Fruit fly (Drosophila melanogaster): ENCODE data around the gene CG3061.
A peak's percentile ranks its signal among the peaks of the same experiment; 100 is the strongest.

CG3061 gene

dm6 chr3R:14013827-14014488, 18.2 kb upstream of the CG3061 start (continued):
- TF ChIP-seq fd59A (GFP tag; optimal IDR thresholded peaks at IDR 0.05) (no peak), CG32006 (GFP tag; optimal IDR thresholded peaks at IDR 0.05) (no peak), esn (GFP tag; optimal IDR thresholded peaks at IDR 0.05) (no peak), CG8632 (GFP tag; optimal IDR thresholded peaks at IDR 0.05) (no peak)

dm6 chr3R:14014580-14014979, 17.6 kb upstream of the CG3061 start:
- peak in 1 of 2 experiments; percentile 29 for TF ChIP-seq ss (GFP tag; optimal IDR thresholded peaks at IDR 0.05)
- no peak for TF ChIP-seq spab (GFP tag; optimal IDR thresholded peaks at IDR 0.05)

dm6 chr3R:14016758-14017406, 15.3 kb upstream of the CG3061 start:
- no peak for TF ChIP-seq Hr38 (GFP tag; optimal IDR thresholded peaks at IDR 0.05)
- TF ChIP-seq CG6163 (GFP tag; IDR thresholded peaks at IDR 0.05): peak; percentile 48; the same call in 2 of the 3 replicates
- TF ChIP-seq CG16779 (tag; optimal IDR thresholded peaks at IDR 0.05): no peak
- peak; percentile 3 for TF ChIP-seq acj6 (GFP tag; optimal IDR thresholded peaks at IDR 0.05)
- TF ChIP-seq CG15336 (GFP tag; IDR thresholded peaks at IDR 0.05): peak; percentile 66
- TF ChIP-seq Gug (GFP tag; IDR thresholded peaks at IDR 0.05): peak; percentile 28; the same call in 1 of the 2 replicates
- peak; percentile 36 for TF ChIP-seq CG10631 (GFP tag; optimal IDR thresholded peaks at IDR 0.05)
- no peak for TF ChIP-seq svp (GFP tag)
- TF ChIP-seq salr (GFP tag; optimal IDR thresholded peaks at IDR 0.05): no peak
- TF ChIP-seq CG4318 (GFP tag; optimal IDR thresholded peaks at IDR 0.05): peak; percentile 15
- no peak for TF ChIP-seq lz (GFP tag; optimal IDR thresholded peaks at IDR 0.05)
- peak; percentile 81 for TF ChIP-seq Eip78C (GFP tag)
- TF ChIP-seq spab (GFP tag; optimal IDR thresholded peaks at IDR 0.05): no peak
- TF ChIP-seq CG32006 (GFP tag; optimal IDR thresholded peaks at IDR 0.05): peak; percentile 70
- TF ChIP-seq CG7368 (GFP tag; optimal IDR thresholded peaks at IDR 0.05): peak; percentile 28
- peak; percentile 75 for TF ChIP-seq eg (GFP tag; IDR thresholded peaks at IDR 0.05)
- TF ChIP-seq Hr4 (GFP tag; optimal IDR thresholded peaks at IDR 0.05): peak; percentile 61
- peak; percentile 39 for TF ChIP-seq fkh (GFP tag; optimal IDR thresholded peaks at IDR 0.05)
- TF ChIP-seq CG3919 (GFP tag; optimal IDR thresholded peaks at IDR 0.05): peak; percentile 40
- TF ChIP-seq CG6276 (GFP tag; optimal IDR thresholded peaks at IDR 0.05): peak; percentile 60
- TF ChIP-seq CG10669 (GFP tag; optimal IDR thresholded peaks at IDR 0.05): peak; percentile 16
- TF ChIP-seq OdsH (GFP tag; optimal IDR thresholded peaks at IDR 0.05): peak; percentile 27
- peak; percentile 34; the same call in 1 of the 2 replicates for TF ChIP-seq CG11294 (GFP tag; IDR thresholded peaks at IDR 0.05)
- TF ChIP-seq CG3032 (tag; optimal IDR thresholded peaks at IDR 0.05): no peak
- TF ChIP-seq achi (GFP tag; optimal IDR thresholded peaks at IDR 0.05): peak; percentile 13
- no peak for TF ChIP-seq vri (GFP tag; optimal IDR thresholded peaks at IDR 0.05)
- TF ChIP-seq Lpt (GFP tag; optimal IDR thresholded peaks at IDR 0.05): peak; percentile 14
- TF ChIP-seq fd59A (GFP tag; optimal IDR thresholded peaks at IDR 0.05): no peak
- TF ChIP-seq net (GFP tag; optimal IDR thresholded peaks at IDR 0.05): peak; percentile 22
- peak; percentile 26 for TF ChIP-seq CG8632 (GFP tag; optimal IDR thresholded peaks at IDR 0.05)
- no peak for TF ChIP-seq ss (GFP tag; optimal IDR thresholded peaks at IDR 0.05)
- peak; percentile 73 for TF ChIP-seq CG8119 (GFP tag; IDR thresholded peaks at IDR 0.05)
- TF ChIP-seq pdm3 (GFP tag; optimal IDR thresholded peaks at IDR 0.05): peak; percentile 39
